Fruit fly (Drosophila melanogaster) whole organism: ENCODE measurements around the gene IP3K2.

ENCODE experiments used
- CG8478 ChIP-seq: fragments of >200 bp; optimal IDR thresholded peaks from 2 replicates; lab custom pipeline; 2018; ENCODE audit warnings: inconsistent platforms
- Dll ChIP-seq: fragments of >200 bp; optimal IDR thresholded peaks from 2 replicates; lab custom pipeline; 2017
- EcR ChIP-seq, 2 experiments: fragments of >200 bp; optimal IDR thresholded peaks; 2 replicates each; lab custom pipeline; 2017; ENCODE audit warnings: missing biosample characterization in 2 of 2, missing genetic modification characterization in 2 of 2, missing genetic modification reagents in 2 of 2
- pan ChIP-seq: fragments of >200 bp; optimal IDR thresholded peaks from 2 replicates; lab custom pipeline; 2017
- psq ChIP-seq: fragments of >200 bp; optimal IDR thresholded peaks from 2 replicates; lab custom pipeline; 2017
- usp ChIP-seq: fragments of >200 bp; optimal IDR thresholded peaks from 2 replicates; lab custom pipeline; 2017; ENCODE audit warnings: missing biosample characterization, missing genetic modification characterization, mixed read lengths

DNA sequence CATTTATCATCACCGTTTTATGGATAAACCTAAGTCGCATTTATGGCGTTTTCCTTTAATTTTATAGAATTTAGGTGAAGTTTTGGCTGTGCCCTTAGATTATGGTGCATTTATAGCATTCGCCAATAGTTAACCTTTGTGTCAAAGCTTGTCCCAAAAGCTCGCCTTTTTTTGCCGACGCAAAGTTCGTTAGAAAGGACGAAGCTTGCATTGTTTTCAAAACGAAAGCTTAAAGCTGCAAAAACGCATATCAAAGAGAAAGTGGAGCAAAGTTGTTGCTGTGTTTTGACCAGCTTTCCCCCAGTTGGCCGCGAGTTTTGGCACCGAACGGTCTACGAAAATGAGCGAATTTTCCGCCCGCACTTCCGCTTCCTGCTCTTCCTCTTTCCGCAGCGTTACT is 55.5 kb downstream of the IP3K2 start, which contains the start of gene Syt12:
- no peak for TF ChIP-seq pan
- no peak for TF ChIP-seq psq (lab: Kevin White, UChicago)
- TF ChIP-seq Dll, result no peak
- no peak for TF ChIP-seq EcR (GFP tag; optimal IDR thresholded peaks at IDR 0.05; lab: Kevin White, UChicago)
- no peak for TF ChIP-seq CG8478 (lab: Kevin White, UChicago)
- no peak for TF ChIP-seq usp (GFP tag; lab: Kevin White, UChicago)
